Worm (Caenorhabditis elegans): Measurements from ENCODE around the gene cyld-1.
A peak's percentile ranks its signal among the peaks of the same experiment; 100 is the strongest.

Gene cyld-1

DNA sequence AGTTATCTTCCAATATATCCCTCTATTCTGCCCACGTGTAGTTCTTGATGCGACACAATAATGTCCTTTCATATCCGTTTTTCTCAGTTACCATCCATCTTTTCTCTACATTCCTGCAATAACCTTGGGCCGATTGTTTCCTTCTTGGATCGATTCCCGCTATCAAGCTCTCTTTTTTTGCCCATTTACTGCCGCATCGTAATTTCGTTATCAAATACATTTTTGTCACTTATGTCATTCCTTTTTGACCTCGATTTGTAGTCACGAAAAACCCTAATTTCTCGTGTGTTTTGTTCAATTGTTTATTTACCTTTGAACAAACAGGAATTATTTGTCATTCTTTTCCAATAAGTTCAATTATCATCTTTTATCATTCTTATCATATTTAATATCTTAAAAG lies 60.5 kb downstream of the cyld-1 start (continued):
- TF ChIP-seq C04F5.9 (tag; optimal IDR thresholded peaks at IDR 0.05) (no peak), dsc-1 (tag; optimal IDR thresholded peaks at IDR 0.05) (no peak), unc-86 (tag; optimal IDR thresholded peaks at IDR 0.05) (no peak), alr-1 (tag; optimal IDR thresholded peaks at IDR 0.05; ENCODE audit: borderline replicate concordance) (no peak), hpl-2 (GFP tag; optimal IDR thresholded peaks at IDR 0.05) (no peak), egl-27 (tag; optimal IDR thresholded peaks at IDR 0.05) (peak in 1 of 2 experiments; percentile 29), nhr-12 (tag; optimal IDR thresholded peaks at IDR 0.05) (no peak), lin-14 (GFP tag; optimal IDR thresholded peaks at IDR 0.05) (peak; percentile 62), aly-2 (tag; optimal IDR thresholded peaks at IDR 0.05) (no peak), ceh-63 (GFP tag; optimal IDR thresholded peaks at IDR 0.05) (no peak), tbx-2 (tag; optimal IDR thresholded peaks at IDR 0.05) (no peak), tlp-1 (tag; optimal IDR thresholded peaks at IDR 0.05) (no peak), fos-1 (tag; optimal IDR thresholded peaks at IDR 0.05) (no peak), swsn-7 (tag; optimal IDR thresholded peaks at IDR 0.05) (no peak), xbp-1 (tag; optimal IDR thresholded peaks at IDR 0.05) (no peak), nhr-237 (tag; optimal IDR thresholded peaks at IDR 0.05) (no peak), mab-9 (GFP tag; IDR thresholded peaks at IDR 0.05) (no peak), nhr-11 (tag; optimal IDR thresholded peaks at IDR 0.05) (no peak), nhr-85 (tag) (peak; percentile 57), nhr-19 (GFP tag; conservative IDR thresholded peaks at IDR 0.05) (no peak), lin-15B (tag; optimal IDR thresholded peaks at IDR 0.05) (no peak), C16A3.4 (tag; optimal IDR thresholded peaks at IDR 0.05) (no peak), isw-1 (GFP tag; IDR thresholded peaks at IDR 0.05) (no peak), mef-2 (tag; optimal IDR thresholded peaks at IDR 0.05) (no peak), nhr-76 (tag; optimal IDR thresholded peaks at IDR 0.05) (no peak), zip-4 (GFP tag; optimal IDR thresholded peaks at IDR 0.05) (no peak), C34B4.2 (tag; optimal IDR thresholded peaks at IDR 0.05) (no peak), jun-1 (tag; optimal IDR thresholded peaks at IDR 0.05) (no peak), efl-1 (optimal IDR thresholded peaks at IDR 0.05) (no peak), efl-1 (GFP tag; optimal IDR thresholded peaks at IDR 0.05 in 1 of 2) (no peak), ceh-82 (tag; optimal IDR thresholded peaks at IDR 0.05) (no peak), grh-1 (GFP tag; IDR thresholded peaks at IDR 0.05) (no peak), rnt-1 (tag; optimal IDR thresholded peaks at IDR 0.05) (no peak), nhr-20 (tag; optimal IDR thresholded peaks at IDR 0.05) (peak; percentile 60), fkh-4 (tag; optimal IDR thresholded peaks at IDR 0.05; ENCODE audit: borderline replicate concordance) (no peak), zag-1 (tag; optimal IDR thresholded peaks at IDR 0.05) (no peak), dpl-1 (GFP tag; optimal IDR thresholded peaks at IDR 0.05) (no peak), ceh-90 (tag; optimal IDR thresholded peaks at IDR 0.05) (no peak), ztf-11 (tag; optimal IDR thresholded peaks at IDR 0.05) (no peak), ceh-88 (GFP tag; IDR thresholded peaks at IDR 0.05) (no peak), fkh-8 (tag; optimal IDR thresholded peaks at IDR 0.05) (no peak), F16B12.6 (tag; optimal IDR thresholded peaks at IDR 0.05) (no peak), pag-3 (tag; optimal IDR thresholded peaks at IDR 0.05; ENCODE audit: borderline replicate concordance, insufficient read depth) (peak; percentile 29), ceh-8 (GFP tag; optimal IDR thresholded peaks at IDR 0.05) (no peak), nhr-28 (tag; optimal IDR thresholded peaks at IDR 0.05) (no peak), lir-3 (tag; optimal IDR thresholded peaks at IDR 0.05; ENCODE audit: poor library complexity) (no peak), unc-62 (GFP tag; optimal IDR thresholded peaks at IDR 0.05) (no peak), nhr-77 (tag; optimal IDR thresholded peaks at IDR 0.05) (no peak), elt-3 (tag; optimal IDR thresholded peaks at IDR 0.05) (peak in 5 of 6 experiments; percentile 3 to 71 (median 57)), nhr-90 (tag; optimal IDR thresholded peaks at IDR 0.05; ENCODE audit: poor library complexity) (peak; percentile 38), blmp-1 (tag; optimal IDR thresholded peaks at IDR 0.05) (peak; percentile 58), lsy-2 (tag; optimal IDR thresholded peaks at IDR 0.05) (no peak), mep-1 (tag; optimal IDR thresholded peaks at IDR 0.05) (no peak), hlh-4 (tag; optimal IDR thresholded peaks at IDR 0.05) (no peak)
